Worm (Caenorhabditis elegans) whole organism, young adult: ENCODE results near the gene clec-143.

Experiments
- F23B12.7 ChIP-seq: sonication (generic microtip); optimal IDR thresholded peaks from 2 replicates; lab custom pipeline; 2017; ENCODE audit warnings: missing genetic modification characterization, mild to moderate bottlenecking, missing compliant biosample characterization, antibody characterized with exemption, moderate library complexity; ENCODE audit not compliant: insufficient read depth
- F52B5.7 ChIP-seq: sonication (generic microtip); optimal IDR thresholded peaks from 2 replicates; lab custom pipeline; 2016; ENCODE audit warnings: mild to moderate bottlenecking, missing genetic modification characterization, missing compliant biosample characterization
- F57A8.1 ChIP-seq: fragments of 200-800 bp; sonication (Bioruptor generic); optimal IDR thresholded peaks from 2 replicates; lab custom pipeline; 2018; ENCODE audit warnings: mild to moderate bottlenecking, missing genetic modification characterization, moderate library complexity, missing compliant biosample characterization
- F57C9.4 ChIP-seq: sonication (generic microtip); optimal IDR thresholded peaks from 2 replicates; lab custom pipeline; 2017; ENCODE audit warnings: mild to moderate bottlenecking, missing genetic modification characterization, missing compliant biosample characterization
- K12H6.12 ChIP-seq: fragments of 200-800 bp; sonication (Bioruptor generic); optimal IDR thresholded peaks from 2 replicates; lab custom pipeline; 2018; ENCODE audit warnings: mild to moderate bottlenecking, missing genetic modification characterization, missing compliant biosample characterization
- T26A5.8 ChIP-seq: sonication (generic microtip); optimal IDR thresholded peaks from 2 replicates; lab custom pipeline; 2016; ENCODE audit warnings: missing genetic modification characterization, missing compliant biosample characterization
- Y53F4B.3 ChIP-seq: fragments of 200-800 bp; sonication (Bioruptor generic); IDR thresholded peaks from 2 replicates; pipeline ENCODE4 v1.3.6; 2022; ENCODE audit warnings: missing genetic modification reagents, missing genetic modification characterization, missing compliant biosample characterization
- Y53G8AR.9 ChIP-seq: fragments of 200-800 bp; sonication (Bioruptor generic); conservative IDR thresholded peaks from 2 replicates; pipeline ENCODE4 v1.3.6; 2022; ENCODE audit warnings: missing genetic modification reagents, missing genetic modification characterization, missing compliant biosample characterization
- aptf-2 ChIP-seq: fragments of 200-800 bp; sonication (Bioruptor generic); conservative IDR thresholded peaks from 2 replicates; pipeline ENCODE4 v1.3.6; 2022; ENCODE audit warnings: missing genetic modification reagents, missing genetic modification characterization, missing compliant biosample characterization
- ccch-3 ChIP-seq: fragments of 200-800 bp; sonication (Bioruptor generic); optimal IDR thresholded peaks from 2 replicates; lab custom pipeline; 2018; ENCODE audit warnings: mild to moderate bottlenecking, missing genetic modification characterization, missing compliant biosample characterization
- cebp-2 ChIP-seq: fragments of 200-800 bp; sonication (Bioruptor generic); IDR thresholded peaks from 2 replicates; pipeline ENCODE4 v1.3.6; 2022; ENCODE audit warnings: missing genetic modification characterization, missing compliant biosample characterization
- chd-7 ChIP-seq: sonication (generic microtip); optimal IDR thresholded peaks from 2 replicates; lab custom pipeline; 2016; ENCODE audit warnings: mild to moderate bottlenecking, missing genetic modification characterization, moderate library complexity, missing compliant biosample characterization
- dpl-1 ChIP-seq: fragments of 150-350 bp; optimal IDR thresholded peaks from 2 replicates; lab custom pipeline; 2014; ENCODE audit warnings: missing biosample characterization, missing genetic modification reagents, missing genetic modification characterization
- efl-1 ChIP-seq: fragments of 150-350 bp; optimal IDR thresholded peaks from 2 replicates; lab custom pipeline; 2014; ENCODE audit warnings: missing biosample characterization, missing genetic modification reagents, missing genetic modification characterization
- egl-18 ChIP-seq: fragments of 200-800 bp; sonication (Bioruptor generic); IDR thresholded peaks from 2 replicates; pipeline ENCODE4 v1.3.6; 2022; ENCODE audit warnings: missing genetic modification reagents, missing genetic modification characterization, missing compliant biosample characterization
- egl-44 ChIP-seq: fragments of 200-800 bp; sonication (Bioruptor generic); IDR thresholded peaks from 2 replicates; pipeline ENCODE4 v1.3.6; 2022; ENCODE audit warnings: missing genetic modification reagents, missing genetic modification characterization, missing compliant biosample characterization
- hmg-1.2 ChIP-seq: fragments of 200-800 bp; sonication (Bioruptor generic); IDR thresholded peaks from 2 replicates; pipeline ENCODE4 v1.3.6; 2022; ENCODE audit warnings: missing genetic modification reagents, missing genetic modification characterization, missing compliant biosample characterization
- hrde-1 ChIP-seq: sonication (generic microtip); optimal IDR thresholded peaks from 2 replicates; lab custom pipeline; 2016; ENCODE audit warnings: missing genetic modification characterization, mild to moderate bottlenecking, missing compliant biosample characterization, moderate library complexity, missing genotype, missing genetic modification reagents, borderline replicate concordance
- let-526 ChIP-seq: fragments of 200-800 bp; sonication (Bioruptor generic); IDR thresholded peaks from 2 replicates; pipeline ENCODE4 v1.3.6; 2022; ENCODE audit warnings: missing genetic modification reagents, missing genetic modification characterization, missing compliant biosample characterization
- lin-35 ChIP-seq, 3 experiments: fragments of 150-350 bp in 2 of 3; sonication (generic microtip) in 1 of 3; optimal IDR thresholded peaks; 2 replicates each; lab custom pipeline; 2014 to 2018; ENCODE audit warnings: missing biosample characterization in 3 of 3, missing genetic modification characterization in 3 of 3, missing genetic modification reagents in 3 of 3
- lin-54 ChIP-seq: fragments of 200-800 bp; sonication (Bioruptor generic); optimal IDR thresholded peaks from 2 replicates; lab custom pipeline; 2018; ENCODE audit warnings: mild to moderate bottlenecking, missing genetic modification characterization, missing compliant biosample characterization
- lsy-27 ChIP-seq: sonication (generic microtip); optimal IDR thresholded peaks from 2 replicates; lab custom pipeline; 2017; ENCODE audit warnings: missing genetic modification characterization, mild to moderate bottlenecking, missing compliant biosample characterization, antibody characterized with exemption, missing genotype, borderline replicate concordance; ENCODE audit not compliant: insufficient read depth
- mel-28 ChIP-seq: sonication (generic microtip); optimal IDR thresholded peaks from 2 replicates; lab custom pipeline; 2016; ENCODE audit warnings: borderline replicate concordance, mild to moderate bottlenecking, missing genetic modification characterization, missing compliant biosample characterization
- mxl-1 ChIP-seq: sonication (generic microtip); optimal IDR thresholded peaks from 2 replicates; lab custom pipeline; 2016; ENCODE audit warnings: missing genetic modification characterization, missing compliant biosample characterization
- nfya-1 ChIP-seq: sonication (generic microtip); optimal IDR thresholded peaks from 2 replicates; lab custom pipeline; 2017; ENCODE audit warnings: antibody characterized with exemption, missing compliant biosample characterization, missing genetic modification characterization, borderline replicate concordance; ENCODE audit not compliant: insufficient read depth
- nfya-2 ChIP-seq: fragments of 200-800 bp; sonication (Bioruptor generic); IDR thresholded peaks from 2 replicates; pipeline ENCODE4 v1.3.6; 2022; ENCODE audit warnings: missing genetic modification reagents, missing genetic modification characterization, missing compliant biosample characterization
- nhr-27 ChIP-seq: fragments of 200-800 bp; sonication (Bioruptor generic); optimal IDR thresholded peaks from 2 replicates; lab custom pipeline; 2018; ENCODE audit warnings: mild to moderate bottlenecking, missing genetic modification characterization, moderate library complexity, missing compliant biosample characterization
- nhr-90 ChIP-seq: sonication (generic microtip); optimal IDR thresholded peaks from 2 replicates; lab custom pipeline; 2016; ENCODE audit warnings: missing genotype, mild to moderate bottlenecking, missing genetic modification characterization, missing compliant biosample characterization
- pha-4 ChIP-seq: fragments of 150-350 bp; sonication (generic microtip); optimal IDR thresholded peaks from 2 replicates; lab custom pipeline; 2014; ENCODE audit warnings: missing biosample characterization, missing genetic modification reagents, missing genetic modification characterization
- rcor-1 ChIP-seq: fragments of 200-800 bp; sonication (Bioruptor generic); IDR thresholded peaks from 2 replicates; pipeline ENCODE4 v1.3.6; 2022; ENCODE audit warnings: missing genetic modification reagents, missing genetic modification characterization, missing compliant biosample characterization
- rec-8 ChIP-seq, 2 experiments: sonication (generic microtip); optimal IDR thresholded peaks; 2 replicates each; lab custom pipeline; 2016; ENCODE audit warnings: mild to moderate bottlenecking in 2 of 2, missing genetic modification characterization in 2 of 2, missing genetic modification reagents in 2 of 2, missing genotype in 2 of 2, missing biosample characterization in 1 of 2, missing compliant biosample characterization in 1 of 2, moderate library complexity in 1 of 2
- rpc-1 ChIP-seq, 2 experiments: fragments of 150-350 bp in 1 of 2; sonication (generic microtip) in 1 of 2; optimal IDR thresholded peaks; 2 replicates each; lab custom pipeline; 2014 to 2018; ENCODE audit warnings: missing biosample characterization in 1 of 2, missing genetic modification characterization in 1 of 2, missing genetic modification reagents in 1 of 2, missing genotype in 1 of 2
- sdz-38 ChIP-seq: sonication (generic microtip); optimal IDR thresholded peaks from 2 replicates; lab custom pipeline; 2016; ENCODE audit warnings: missing genotype, missing genetic modification characterization, missing compliant biosample characterization
- snpc-1.1 ChIP-seq: sonication (generic microtip); optimal IDR thresholded peaks from 2 replicates; lab custom pipeline; 2017; ENCODE audit warnings: missing genetic modification characterization, mild to moderate bottlenecking, missing compliant biosample characterization, antibody characterized with exemption, moderate library complexity, missing genotype, missing genetic modification reagents; ENCODE audit not compliant: insufficient read depth
- snpc-1.3 ChIP-seq: sonication (generic microtip); optimal IDR thresholded peaks from 2 replicates; lab custom pipeline; 2017; ENCODE audit warnings: missing genetic modification characterization, mild to moderate bottlenecking, missing compliant biosample characterization, antibody characterized with exemption, moderate library complexity, missing genotype, missing genetic modification reagents; ENCODE audit not compliant: insufficient read depth
- snpc-3.4 ChIP-seq: sonication (generic microtip); optimal IDR thresholded peaks from 2 replicates; lab custom pipeline; 2017; ENCODE audit warnings: missing genetic modification characterization, mild to moderate bottlenecking, missing compliant biosample characterization, antibody characterized with exemption, moderate library complexity, missing genotype, missing genetic modification reagents
- sptf-2 ChIP-seq: fragments of 200-800 bp; sonication (Bioruptor generic); optimal IDR thresholded peaks from 2 replicates; lab custom pipeline; 2018; ENCODE audit warnings: mild to moderate bottlenecking, missing genetic modification characterization, missing compliant biosample characterization
- unc-130 ChIP-seq: sonication (generic microtip); optimal IDR thresholded peaks from 2 replicates; lab custom pipeline; 2016; ENCODE audit warnings: missing genetic modification reagents, missing genetic modification characterization, missing compliant biosample characterization
- unc-62 ChIP-seq: fragments of 150-350 bp; optimal IDR thresholded peaks from 2 replicates; lab custom pipeline; 2014; ENCODE audit warnings: missing biosample characterization, missing genetic modification reagents, missing genetic modification characterization
- ztf-26 ChIP-seq: sonication (generic microtip); optimal IDR thresholded peaks from 2 replicates; lab custom pipeline; 2017; ENCODE audit warnings: missing genetic modification characterization, missing compliant biosample characterization

Gene clec-143

DNA sequence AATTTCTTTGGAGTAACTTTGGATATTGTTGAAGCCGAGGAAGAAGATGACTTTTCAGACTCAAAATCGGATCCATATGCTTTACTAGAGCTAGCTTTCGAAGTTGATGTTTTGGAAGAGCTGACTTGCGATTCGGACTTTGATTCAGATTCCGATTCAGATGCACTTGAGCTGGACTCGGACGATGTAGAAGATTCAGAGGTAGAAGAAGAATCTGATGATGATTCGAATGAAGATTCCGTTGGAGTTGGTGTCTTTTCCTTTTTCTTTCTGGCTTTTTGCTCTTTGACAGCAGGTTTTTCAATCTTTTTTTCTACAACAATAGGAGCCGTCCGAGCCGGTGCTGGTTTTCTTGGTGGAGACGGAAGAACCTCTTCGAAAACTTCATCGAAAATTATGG lies 37.8 kb upstream of the clec-143 start:
- TF ChIP-seq F52B5.7 (tag; lab: Kevin White, UChicago) = no peak
- TF ChIP-seq let-526 (GFP tag; lab: Robert Waterston, UW) = no peak
- no peak for TF ChIP-seq hrde-1 (tag; lab: Kevin White, UChicago)
- no peak for TF ChIP-seq F23B12.7 (tag; lab: Kevin White, UChicago)
- no peak for TF ChIP-seq ztf-26 (tag; lab: Kevin White, UChicago)
- no peak for TF ChIP-seq efl-1
- TF ChIP-seq nhr-90 (tag; lab: Kevin White, UChicago) = no peak
- no peak for TF ChIP-seq dpl-1 (GFP tag; lab: Kevin White, UChicago)
- TF ChIP-seq F57C9.4 (tag; lab: Kevin White, UChicago) = no peak
- TF ChIP-seq F57A8.1 (GFP tag; lab: Kevin White, UChicago) = no peak
- TF ChIP-seq rec-8 (tag; optimal IDR thresholded peaks at IDR 0.05; lab: Kevin White, UChicago) = no peak
- TF ChIP-seq Y53F4B.3 (GFP tag; lab: Robert Waterston, UW) = no peak
- TF ChIP-seq unc-130 = no peak
- TF ChIP-seq pha-4 (tag; lab: Kevin White, UChicago) = no peak

DNA sequence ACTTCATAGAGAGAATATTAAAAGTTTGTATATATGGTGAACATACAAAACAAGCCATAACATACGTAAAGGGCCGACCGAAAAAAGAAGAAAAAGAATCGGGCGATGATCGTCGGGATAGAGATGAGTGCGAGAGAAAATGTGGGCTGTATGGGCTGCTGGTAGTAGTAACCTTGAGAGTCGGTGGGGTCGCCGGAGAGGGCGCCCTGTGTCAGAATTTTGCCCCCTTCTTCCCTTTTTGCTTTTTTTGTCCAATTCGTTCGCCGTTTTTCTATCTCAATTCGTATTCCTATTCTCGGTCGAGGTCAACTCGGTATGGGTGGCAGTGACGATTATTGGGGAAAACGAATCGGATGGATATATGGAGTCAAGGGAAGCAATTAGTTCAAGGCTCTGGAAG lies 35.9 kb upstream of the clec-143 start:
- TF ChIP-seq T26A5.8 (tag; lab: Kevin White, UChicago) = no peak
- no peak for TF ChIP-seq K12H6.12 (tag; lab: Kevin White, UChicago)
- no peak for TF ChIP-seq ccch-3 (GFP tag; lab: Kevin White, UChicago)
- no peak for TF ChIP-seq aptf-2 (GFP tag; lab: Robert Waterston, UW)
- TF ChIP-seq cebp-2 = no peak
- TF ChIP-seq, all 124 proteins: peak for 0

DNA sequence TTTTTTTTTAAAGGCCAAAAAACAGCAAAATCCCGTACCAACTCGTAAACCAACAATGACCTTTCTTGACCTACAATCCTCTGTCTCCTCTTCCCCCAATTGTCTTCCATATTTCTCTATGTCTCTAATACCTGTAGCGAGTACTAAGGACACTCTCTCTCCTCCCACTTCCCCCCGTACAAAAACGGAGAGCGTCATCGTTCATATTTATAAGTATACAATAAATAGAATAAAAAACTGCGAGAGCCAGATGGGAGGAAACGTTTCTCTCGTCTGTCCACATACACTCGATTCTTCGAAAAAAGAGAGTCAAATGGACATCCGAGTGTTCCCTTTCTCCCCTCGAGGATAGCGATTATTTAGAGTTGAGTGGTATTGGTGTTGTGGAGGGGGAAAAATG lies 34.6 kb upstream of the clec-143 start:
- TF ChIP-seq Y53F4B.3 (GFP tag; lab: Robert Waterston, UW) (no peak), lin-35 (GFP tag; optimal IDR thresholded peaks at IDR 0.05; lab: Kevin White, UChicago) (no peak), F23B12.7 (tag; lab: Kevin White, UChicago) (no peak), hmg-1.2 (peak; percentile 17; the same call in 1 of the 2 replicates), nhr-27 (tag; lab: Kevin White, UChicago) (no peak), unc-62 (GFP tag; lab: Kevin White, UChicago) (no peak), snpc-1.1 (tag; lab: Kevin White, UChicago) (no peak)

DNA sequence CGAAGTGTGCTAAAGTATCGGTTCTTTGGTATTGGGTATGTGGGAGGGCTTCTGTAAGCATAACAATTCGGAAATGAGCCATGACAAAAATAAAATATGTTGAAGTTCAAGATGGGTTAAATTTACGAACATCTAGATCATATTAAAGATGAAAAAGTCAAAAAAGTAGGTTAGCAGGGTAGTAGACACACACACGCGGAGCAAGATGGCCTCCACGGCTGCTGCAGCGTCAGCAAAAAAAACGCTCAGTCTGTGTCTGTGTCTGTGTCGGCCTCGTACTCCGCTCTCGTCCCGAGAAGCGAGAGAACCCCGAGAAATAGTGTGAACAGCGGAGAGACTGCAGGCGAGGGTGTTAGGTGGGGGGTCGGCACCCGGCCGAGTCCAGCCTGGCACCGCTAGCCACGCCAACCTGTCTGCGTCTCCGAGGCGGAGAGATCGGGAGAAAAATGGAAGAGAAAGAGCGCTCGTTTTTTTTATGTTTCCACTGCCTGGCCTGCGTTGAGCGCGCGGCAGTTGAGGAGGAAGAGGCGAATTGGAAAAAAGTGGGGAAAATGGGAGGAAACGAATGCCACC lies 32.5 kb upstream of the clec-143 start, which contains the start of gene myrf-1:
myrf-1 (minus strand) TSS at position 51 of the 573 bp plus-strand sequence.
- TF ChIP-seq nhr-90 (tag; lab: Kevin White, UChicago) = peak; percentile 18
- TF ChIP-seq nfya-1 (tag; lab: Kevin White, UChicago) = no peak
- no peak for TF ChIP-seq F57C9.4 (tag; lab: Kevin White, UChicago)
- TF ChIP-seq lin-54 (GFP tag; lab: Kevin White, UChicago) = peak; percentile 50
- no peak for TF ChIP-seq snpc-1.1 (tag; lab: Kevin White, UChicago)
- no peak for TF ChIP-seq Y53G8AR.9
- no peak for TF ChIP-seq lsy-27
- no peak for TF ChIP-seq snpc-1.3 (tag; lab: Kevin White, UChicago)
- no peak for TF ChIP-seq rpc-1 (optimal IDR thresholded peaks at IDR 0.05; lab: Kevin White, UChicago)
- TF ChIP-seq rpc-1 (tag; optimal IDR thresholded peaks at IDR 0.05; lab: Kevin White, UChicago) = no peak
- TF ChIP-seq egl-18 (GFP tag; lab: Robert Waterston, UW) = no peak
- 0 out of 2 replicates have a peak, but pooled peaks have one; percentile 47 for TF ChIP-seq rcor-1 (GFP tag; lab: Robert Waterston, UW)
- no peak; the same call in 1 of the 2 replicates for TF ChIP-seq egl-44
- no peak; the same call in 1 of the 2 replicates for TF ChIP-seq let-526 (GFP tag; lab: Robert Waterston, UW)
- TF ChIP-seq chd-7 = peak; percentile 79
- TF ChIP-seq F57A8.1 (GFP tag; lab: Kevin White, UChicago) = peak; percentile 5
- TF ChIP-seq aptf-2 (GFP tag; lab: Robert Waterston, UW) = no peak
- peak; percentile 71 for TF ChIP-seq sptf-2 (GFP tag; lab: Kevin White, UChicago)
- TF ChIP-seq efl-1 = no peak
- TF ChIP-seq mxl-1 (tag; lab: Kevin White, UChicago) = no peak
- TF ChIP-seq mel-28 (tag; lab: Kevin White, UChicago) = no peak
- no peak for TF ChIP-seq cebp-2
- TF ChIP-seq snpc-3.4 (tag; lab: Kevin White, UChicago) = no peak
- TF ChIP-seq nfya-2 = no peak
- no peak for TF ChIP-seq sdz-38 (tag; lab: Kevin White, UChicago)
